Fruit fly (Drosophila melanogaster): ENCODE results near the gene CG14966.

Gene CG14966

dm6 chr3L:3226458-3226783 is 29.0 kb upstream of the CG14966 start:
- no peak for TF ChIP-seq psq (optimal IDR thresholded peaks at IDR 0.05)
- no peak for TF ChIP-seq usp (GFP tag; optimal IDR thresholded peaks at IDR 0.05)
- TF ChIP-seq pan (optimal IDR thresholded peaks at IDR 0.05): no peak
- TF ChIP-seq EcR (GFP tag; optimal IDR thresholded peaks at IDR 0.05): no peak
- TF ChIP-seq CG8478 (optimal IDR thresholded peaks at IDR 0.05): no peak
- no peak for TF ChIP-seq Dll (optimal IDR thresholded peaks at IDR 0.05)

dm6 chr3L:3225769-3226457 is 28.5 kb upstream of the CG14966 start:
- TF ChIP-seq CG8478 (optimal IDR thresholded peaks at IDR 0.05): peak; percentile 53
- no peak for TF ChIP-seq usp (GFP tag; optimal IDR thresholded peaks at IDR 0.05)
- TF ChIP-seq EcR (GFP tag; optimal IDR thresholded peaks at IDR 0.05): no peak
- peak; percentile 99 for TF ChIP-seq Dll (optimal IDR thresholded peaks at IDR 0.05)
- TF ChIP-seq pan (optimal IDR thresholded peaks at IDR 0.05): no peak
- TF ChIP-seq psq (optimal IDR thresholded peaks at IDR 0.05): no peak

- TF ChIP-seq EcR (GFP tag; optimal IDR thresholded peaks at IDR 0.05) (no peak), usp (GFP tag; optimal IDR thresholded peaks at IDR 0.05) (no peak), CG8478 (optimal IDR thresholded peaks at IDR 0.05) (no peak), pan (optimal IDR thresholded peaks at IDR 0.05) (no peak), Dll (optimal IDR thresholded peaks at IDR 0.05) (no peak), psq (optimal IDR thresholded peaks at IDR 0.05) (no peak)
Measured at dm6 chr3L:3224740-3225719, 27.6 kb upstream of the CG14966 start, which contains the start of gene Larp4B. Gene Larp4B, plus strand, starts transcription at chr3L:3224838.

- TF ChIP-seq usp (GFP tag; optimal IDR thresholded peaks at IDR 0.05) (no peak), pan (optimal IDR thresholded peaks at IDR 0.05) (no peak), psq (optimal IDR thresholded peaks at IDR 0.05) (no peak), EcR (GFP tag; optimal IDR thresholded peaks at IDR 0.05) (no peak)
Measured at dm6 chr3L:3223390-3223914, 26.0 kb upstream of the CG14966 start.

dm6 chr3L:3222643-3223389 is 25.4 kb upstream of the CG14966 start, which contains the start of the genes RpL28 and eIF1:
Gene RpL28, minus strand, starts transcription at chr3L:3222960.
Gene eIF1, plus strand, starts transcription at chr3L:3223341.
- no peak for TF ChIP-seq EcR (GFP tag; optimal IDR thresholded peaks at IDR 0.05)

dm6 chr3L:3218859-3219258 is 21.4 kb upstream of the CG14966 start, which contains the start of the genes hob and nSMase:
Gene hob, minus strand, starts transcription at chr3L:3218920.
Gene nSMase, plus strand, starts transcription at chr3L:3219156.
- TF ChIP-seq psq (optimal IDR thresholded peaks at IDR 0.05) (no peak), pan (optimal IDR thresholded peaks at IDR 0.05) (no peak), Dll (optimal IDR thresholded peaks at IDR 0.05) (no peak), EcR (GFP tag; optimal IDR thresholded peaks at IDR 0.05) (no peak), usp (GFP tag; optimal IDR thresholded peaks at IDR 0.05) (no peak), CG8478 (optimal IDR thresholded peaks at IDR 0.05) (no peak)

- no peak for TF ChIP-seq EcR (GFP tag; optimal IDR thresholded peaks at IDR 0.05)
- no peak for TF ChIP-seq usp (GFP tag; optimal IDR thresholded peaks at IDR 0.05)
- no peak for TF ChIP-seq Dll (optimal IDR thresholded peaks at IDR 0.05)
- no peak for TF ChIP-seq CG8478 (optimal IDR thresholded peaks at IDR 0.05)
- TF ChIP-seq psq (optimal IDR thresholded peaks at IDR 0.05): no peak
- TF ChIP-seq pan (optimal IDR thresholded peaks at IDR 0.05): no peak
Measured at dm6 chr3L:3208895-3209294, 11.5 kb upstream of the CG14966 start, which contains the start of the genes CG32269 and CG32270. Gene CG32269, minus strand, starts transcription at chr3L:3208985. Gene CG32270, minus strand, starts transcription at chr3L:3208985.

- no peak for TF ChIP-seq psq (optimal IDR thresholded peaks at IDR 0.05)
- TF ChIP-seq Dll (optimal IDR thresholded peaks at IDR 0.05): no peak
- TF ChIP-seq usp (GFP tag; optimal IDR thresholded peaks at IDR 0.05): no peak
- no peak for TF ChIP-seq CG8478 (optimal IDR thresholded peaks at IDR 0.05)
- TF ChIP-seq pan (optimal IDR thresholded peaks at IDR 0.05): no peak
- TF ChIP-seq EcR (GFP tag; optimal IDR thresholded peaks at IDR 0.05): no peak
Measured at dm6 chr3L:3206263-3206662, 8.8 kb upstream of the CG14966 start, which contains the start of gene CG33160. Gene CG33160, minus strand, starts transcription at chr3L:3206363.

- TF ChIP-seq CG8478 (optimal IDR thresholded peaks at IDR 0.05): no peak
- no peak for TF ChIP-seq usp (GFP tag; optimal IDR thresholded peaks at IDR 0.05)
- no peak for TF ChIP-seq psq (optimal IDR thresholded peaks at IDR 0.05)
- no peak for TF ChIP-seq Dll (optimal IDR thresholded peaks at IDR 0.05)
- TF ChIP-seq EcR (GFP tag; optimal IDR thresholded peaks at IDR 0.05): no peak
- TF ChIP-seq pan (optimal IDR thresholded peaks at IDR 0.05): no peak
Measured at dm6 chr3L:3205349-3205748, 7.9 kb upstream of the CG14966 start, which contains the start of gene CG32277. Gene CG32277, minus strand, starts transcription at chr3L:3205449.

dm6 chr3L:3204348-3204747 is 6.9 kb upstream of the CG14966 start, which contains the start of gene CG33159:
Gene CG33159, minus strand, starts transcription at chr3L:3204448.
- TF ChIP-seq EcR (GFP tag; optimal IDR thresholded peaks at IDR 0.05): no peak
- no peak for TF ChIP-seq CG8478 (optimal IDR thresholded peaks at IDR 0.05)
- TF ChIP-seq Dll (optimal IDR thresholded peaks at IDR 0.05): no peak
- no peak for TF ChIP-seq pan (optimal IDR thresholded peaks at IDR 0.05)
- no peak for TF ChIP-seq usp (GFP tag; optimal IDR thresholded peaks at IDR 0.05)
- no peak for TF ChIP-seq psq (optimal IDR thresholded peaks at IDR 0.05)

dm6 chr3L:3203062-3203461 is 5.6 kb upstream of the CG14966 start, which contains the start of gene CG32271:
Gene CG32271, minus strand, starts transcription at chr3L:3203162.
- TF ChIP-seq usp (GFP tag; optimal IDR thresholded peaks at IDR 0.05): no peak
- no peak for TF ChIP-seq pan (optimal IDR thresholded peaks at IDR 0.05)
- TF ChIP-seq CG8478 (optimal IDR thresholded peaks at IDR 0.05): no peak
- no peak for TF ChIP-seq EcR (GFP tag; optimal IDR thresholded peaks at IDR 0.05)
- no peak for TF ChIP-seq Dll (optimal IDR thresholded peaks at IDR 0.05)
- TF ChIP-seq psq (optimal IDR thresholded peaks at IDR 0.05): no peak
